Worm (Caenorhabditis elegans) whole organism, L1 larva: Measurements from ENCODE around the gene K02E11.5.
"Not testable (repeated sequence)": the region's sequence is repeated elsewhere in the genome, so short reads cannot be mapped to it uniquely, and the experiment has no call there.

Experiments used
- ama-1 ChIP-seq: fragments of 150-350 bp; optimal IDR thresholded peaks from 2 replicates; lab custom pipeline; 2014
- blmp-1 ChIP-seq: fragments of 150-350 bp; optimal IDR thresholded peaks from 2 replicates; lab custom pipeline; 2014; ENCODE audit warnings: missing biosample characterization, missing genetic modification characterization
- isw-1 ChIP-seq: fragments of 200-800 bp; sonication (Bioruptor generic); IDR thresholded peaks from 2 replicates; pipeline ENCODE4 v1.3.6; 2022; ENCODE audit warnings: missing genetic modification characterization, missing compliant biosample characterization
- lsy-2 ChIP-seq, 2 experiments: fragments of 150-350 bp; optimal IDR thresholded peaks; 2 replicates each; lab custom pipeline; 2014; ENCODE audit warnings: missing biosample characterization in 2 of 2, missing genetic modification characterization in 2 of 2
- mdl-1 ChIP-seq, 2 experiments: fragments of 150-350 bp; optimal IDR thresholded peaks; 2 replicates each; lab custom pipeline; 2014 to 2017; ENCODE audit warnings: missing biosample characterization in 2 of 2, missing genetic modification characterization in 2 of 2, inconsistent platforms in 1 of 2
- nhr-11 ChIP-seq: fragments of 150-350 bp; optimal IDR thresholded peaks from 2 replicates; lab custom pipeline; 2014; ENCODE audit warnings: missing biosample characterization, missing genetic modification characterization
- nhr-19 ChIP-seq: fragments of 200-800 bp; sonication (Bioruptor generic); conservative IDR thresholded peaks from 2 replicates; pipeline ENCODE4 v1.3.6; 2022; ENCODE audit warnings: missing genetic modification characterization, missing compliant biosample characterization
- nhr-237 ChIP-seq: fragments of 150-350 bp; optimal IDR thresholded peaks from 2 replicates; lab custom pipeline; 2014; ENCODE audit warnings: missing biosample characterization, missing genetic modification characterization
- nhr-71 ChIP-seq: sonication (generic microtip); optimal IDR thresholded peaks from 2 replicates; lab custom pipeline; 2016; ENCODE audit warnings: mild to moderate bottlenecking, missing genetic modification characterization, moderate library complexity, missing compliant biosample characterization
- rnt-1 ChIP-seq: sonication (generic microtip); optimal IDR thresholded peaks from 2 replicates; lab custom pipeline; 2016; ENCODE audit warnings: mild to moderate bottlenecking, missing genetic modification characterization, moderate library complexity, missing compliant biosample characterization
- unc-130 ChIP-seq: fragments of 150-350 bp; optimal IDR thresholded peaks from 2 replicates; lab custom pipeline; 2017; ENCODE audit warnings: missing biosample characterization, missing genetic modification characterization, inconsistent platforms
- unc-62 ChIP-seq: fragments of 150-350 bp; optimal IDR thresholded peaks from 2 replicates; lab custom pipeline; 2014; ENCODE audit warnings: missing biosample characterization, missing genetic modification reagents, missing genetic modification characterization
- zip-4 ChIP-seq: fragments of 200-800 bp; sonication (Bioruptor generic); optimal IDR thresholded peaks from 2 replicates; lab custom pipeline; 2018; ENCODE audit warnings: mild to moderate bottlenecking, missing genetic modification characterization, moderate library complexity, missing compliant biosample characterization

DNA sequence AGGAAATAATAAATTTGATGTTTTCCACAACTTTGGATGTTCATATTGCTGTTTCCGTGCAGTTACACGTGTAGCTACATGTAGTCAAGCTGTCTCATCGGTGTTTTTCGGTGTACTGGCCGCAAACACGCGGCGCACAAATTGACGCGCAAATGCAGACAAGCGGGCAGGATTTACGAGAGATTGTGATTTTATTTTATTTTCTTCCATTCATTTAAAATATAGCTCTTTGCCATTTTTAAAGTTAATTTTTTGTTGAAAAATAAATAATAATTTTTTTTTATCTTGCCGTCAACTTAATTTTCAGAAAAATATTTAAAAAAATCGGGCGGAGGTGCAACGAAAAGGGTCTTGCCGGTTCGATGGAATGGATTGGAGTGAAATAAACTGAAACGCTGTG lies 22.1 kb downstream of the K02E11.5 start, which contains the start of gene F40G12.7:
- TF ChIP-seq unc-130 (tag; lab: Kevin White, UChicago); nhr-237 (tag; lab: Kevin White, UChicago); nhr-71 (tag; lab: Kevin White, UChicago); nhr-19 (GFP tag; lab: Robert Waterston, UW); nhr-11 (tag; lab: Kevin White, UChicago); ama-1 (lab: Kevin White, UChicago); rnt-1; lsy-2 (tag; optimal IDR thresholded peaks at IDR 0.05; lab: Kevin White, UChicago); blmp-1; unc-62 (GFP tag; lab: Kevin White, UChicago); mdl-1 (tag; optimal IDR thresholded peaks at IDR 0.05; lab: Kevin White, UChicago); zip-4; isw-1 (GFP tag; lab: Robert Waterston, UW): not testable (repeated sequence)
